Fruit fly (Drosophila melanogaster) Kc167 (cell line): ENCODE data around the gene CG7509.

Experiments
- Sin3A ChIP-seq: fragments of >200 bp; optimal IDR thresholded peaks from 2 replicates; lab custom pipeline; 2018; ENCODE audit warnings: missing external identifiers
- psq ChIP-seq: fragments of >200 bp; optimal IDR thresholded peaks from 2 replicates; lab custom pipeline; 2017; ENCODE audit warnings: missing external identifiers

- TF ChIP-seq Sin3A (lab: Kevin White, UChicago) (no peak), psq (lab: Kevin White, UChicago) (no peak)
Observed at dm6 chr3L:4757583-4757982, 47.5 kb downstream of the CG7509 start, which contains the start of gene CG13711.
